Worm (Caenorhabditis elegans): Measurements from ENCODE around the gene dhhc-1.

dhhc-1 gene

ce11 chrX:15057900-15058299 is 42.3 kb downstream of the dhhc-1 start:
- TF ChIP-seq scrt-1 (GFP tag; IDR thresholded peaks at IDR 0.05) (no peak), hnd-1 (tag; optimal IDR thresholded peaks at IDR 0.05) (no peak), ets-7 (tag; optimal IDR thresholded peaks at IDR 0.05) (no peak), F13C5.2 (tag; optimal IDR thresholded peaks at IDR 0.05) (no peak), tbx-11 (GFP tag; IDR thresholded peaks at IDR 0.05) (no peak), B0310.2 (tag; optimal IDR thresholded peaks at IDR 0.05) (no peak), hmg-4 (GFP tag; optimal IDR thresholded peaks at IDR 0.05) (no peak), sea-1 (GFP tag; conservative IDR thresholded peaks at IDR 0.05) (no peak), ceh-13 (GFP tag; optimal IDR thresholded peaks at IDR 0.05) (no peak), ceh-36 (tag; optimal IDR thresholded peaks at IDR 0.05) (no peak), pes-1 (GFP tag; IDR thresholded peaks at IDR 0.05) (no peak), aly-1 (tag; optimal IDR thresholded peaks at IDR 0.05) (no peak), tra-4 (tag; optimal IDR thresholded peaks at IDR 0.05) (no peak)

- TF ChIP-seq hmbx-1 (tag; optimal IDR thresholded peaks at IDR 0.05) (no peak), F13C5.2 (tag; optimal IDR thresholded peaks at IDR 0.05) (no peak), ama-1 (optimal IDR thresholded peaks at IDR 0.05) (no peak), ceh-13 (GFP tag; optimal IDR thresholded peaks at IDR 0.05) (no peak), pes-1 (GFP tag; IDR thresholded peaks at IDR 0.05) (no peak)
Measured at ce11 chrX:15056737-15057136, 43.5 kb downstream of the dhhc-1 start, which contains the start of gene H03G16.5. H03G16.5 (minus strand) TSS chrX:15056837.

ce11 chrX:15055914-15056313 is 44.3 kb downstream of the dhhc-1 start, which contains the start of gene H03G16.7:
H03G16.7 (minus strand) TSS chrX:15056014.
- TF ChIP-seq ceh-36 (tag; optimal IDR thresholded peaks at IDR 0.05) (no peak), hnd-1 (tag; optimal IDR thresholded peaks at IDR 0.05) (no peak), sea-1 (GFP tag; conservative IDR thresholded peaks at IDR 0.05) (no peak), flt-1 (GFP tag; IDR thresholded peaks at IDR 0.05) (no peak), aly-1 (tag; optimal IDR thresholded peaks at IDR 0.05) (no peak), pes-1 (GFP tag; IDR thresholded peaks at IDR 0.05) (no peak), ama-1 (optimal IDR thresholded peaks at IDR 0.05) (no peak), hmg-4 (GFP tag; optimal IDR thresholded peaks at IDR 0.05) (no peak), ets-7 (tag; optimal IDR thresholded peaks at IDR 0.05) (no peak), tbx-11 (GFP tag; IDR thresholded peaks at IDR 0.05) (no peak), B0310.2 (tag; optimal IDR thresholded peaks at IDR 0.05) (no peak), scrt-1 (GFP tag; IDR thresholded peaks at IDR 0.05) (no peak), hmbx-1 (tag; optimal IDR thresholded peaks at IDR 0.05) (no peak), ceh-13 (GFP tag; optimal IDR thresholded peaks at IDR 0.05) (no peak), F13C5.2 (tag; optimal IDR thresholded peaks at IDR 0.05) (no peak)

ce11 chrX:15053223-15053933 is 46.8 kb downstream of the dhhc-1 start, which contains the start of gene H03G16.1:
H03G16.1 (plus strand) TSS chrX:15053883.
- TF ChIP-seq scrt-1 (GFP tag; IDR thresholded peaks at IDR 0.05) (no peak), tbx-37 (GFP tag; conservative IDR thresholded peaks at IDR 0.05) (no peak), tbx-11 (GFP tag; IDR thresholded peaks at IDR 0.05) (no peak), aly-1 (tag; optimal IDR thresholded peaks at IDR 0.05) (no peak), hmbx-1 (tag; optimal IDR thresholded peaks at IDR 0.05) (no peak), ets-7 (tag; optimal IDR thresholded peaks at IDR 0.05) (no peak), B0310.2 (tag; optimal IDR thresholded peaks at IDR 0.05) (no peak), ceh-13 (GFP tag; optimal IDR thresholded peaks at IDR 0.05) (no peak), F13C5.2 (tag; optimal IDR thresholded peaks at IDR 0.05) (no peak), pes-1 (GFP tag; IDR thresholded peaks at IDR 0.05) (no peak), hmg-4 (GFP tag; optimal IDR thresholded peaks at IDR 0.05) (no peak), ceh-36 (tag; optimal IDR thresholded peaks at IDR 0.05) (no peak), hnd-1 (tag; optimal IDR thresholded peaks at IDR 0.05) (no peak), ama-1 (optimal IDR thresholded peaks at IDR 0.05) (no peak), sea-1 (GFP tag; conservative IDR thresholded peaks at IDR 0.05) (no peak), tra-4 (tag; optimal IDR thresholded peaks at IDR 0.05) (no peak), flt-1 (GFP tag; IDR thresholded peaks at IDR 0.05) (no peak)

ce11 chrX:15052385-15052784 is 47.8 kb downstream of the dhhc-1 start, which contains the start of gene H03G16.6:
H03G16.6 (plus strand) TSS chrX:15052685.
- TF ChIP-seq sea-1 (GFP tag; conservative IDR thresholded peaks at IDR 0.05) (no peak), tra-4 (tag; optimal IDR thresholded peaks at IDR 0.05) (no peak), ets-7 (tag; optimal IDR thresholded peaks at IDR 0.05) (no peak), hmg-4 (GFP tag; optimal IDR thresholded peaks at IDR 0.05) (no peak), tbx-37 (GFP tag; conservative IDR thresholded peaks at IDR 0.05) (no peak), aly-1 (tag; optimal IDR thresholded peaks at IDR 0.05) (no peak), ama-1 (optimal IDR thresholded peaks at IDR 0.05) (no peak), ceh-36 (tag; optimal IDR thresholded peaks at IDR 0.05) (no peak), B0310.2 (tag; optimal IDR thresholded peaks at IDR 0.05) (no peak), tbx-11 (GFP tag; IDR thresholded peaks at IDR 0.05) (no peak), pes-1 (GFP tag; IDR thresholded peaks at IDR 0.05) (no peak), flt-1 (GFP tag; IDR thresholded peaks at IDR 0.05) (no peak), hmbx-1 (tag; optimal IDR thresholded peaks at IDR 0.05) (no peak), hnd-1 (tag; optimal IDR thresholded peaks at IDR 0.05) (no peak), scrt-1 (GFP tag; IDR thresholded peaks at IDR 0.05) (no peak), F13C5.2 (tag; optimal IDR thresholded peaks at IDR 0.05) (no peak), ceh-13 (GFP tag; optimal IDR thresholded peaks at IDR 0.05) (no peak)

ce11 chrX:15050006-15050405 is 50.2 kb downstream of the dhhc-1 start:
- TF ChIP-seq ama-1 (optimal IDR thresholded peaks at IDR 0.05): no peak
- TF ChIP-seq scrt-1 (GFP tag; IDR thresholded peaks at IDR 0.05): no peak
- TF ChIP-seq ets-7 (tag; optimal IDR thresholded peaks at IDR 0.05): no peak
- TF ChIP-seq hmg-4 (GFP tag; optimal IDR thresholded peaks at IDR 0.05): no peak
- TF ChIP-seq pes-1 (GFP tag; IDR thresholded peaks at IDR 0.05): no peak
- no peak for TF ChIP-seq F13C5.2 (tag; optimal IDR thresholded peaks at IDR 0.05)
- no peak for TF ChIP-seq tbx-37 (GFP tag; conservative IDR thresholded peaks at IDR 0.05)
- TF ChIP-seq tbx-11 (GFP tag; IDR thresholded peaks at IDR 0.05): no peak
- TF ChIP-seq aly-1 (tag; optimal IDR thresholded peaks at IDR 0.05): no peak
- no peak for TF ChIP-seq ceh-36 (tag; optimal IDR thresholded peaks at IDR 0.05)
- TF ChIP-seq tra-4 (tag; optimal IDR thresholded peaks at IDR 0.05): no peak
- TF ChIP-seq B0310.2 (tag; optimal IDR thresholded peaks at IDR 0.05): no peak
- TF ChIP-seq hmbx-1 (tag; optimal IDR thresholded peaks at IDR 0.05): no peak
- no peak for TF ChIP-seq ceh-13 (GFP tag; optimal IDR thresholded peaks at IDR 0.05)
- no peak for TF ChIP-seq flt-1 (GFP tag; IDR thresholded peaks at IDR 0.05)
- no peak for TF ChIP-seq sea-1 (GFP tag; conservative IDR thresholded peaks at IDR 0.05)
- TF ChIP-seq hnd-1 (tag; optimal IDR thresholded peaks at IDR 0.05): no peak
